Fruit fly (Drosophila melanogaster): Measurements from ENCODE around the gene EMC2B.
A peak's percentile ranks its signal among the peaks of the same experiment; 100 is the strongest.

EMC2B gene

dm6 chr3R:17020956-17021355 is 29.3 kb upstream of the EMC2B start, which contains the start of gene Adsl (continued):
- TF ChIP-seq TFAM (GFP tag; optimal IDR thresholded peaks at IDR 0.05) (no peak), CG13287 (GFP tag; IDR thresholded peaks at IDR 0.05; ENCODE audit: partially characterized antibody) (peak; percentile 60; the same call in 1 of the 2 replicates), CG14441 (GFP tag; IDR thresholded peaks at IDR 0.05) (no peak), BtbVII (GFP tag; optimal IDR thresholded peaks at IDR 0.05) (peak; percentile 76), tna (GFP tag; IDR thresholded peaks at IDR 0.05; ENCODE audit: partially characterized antibody) (no peak), amos (GFP tag; IDR thresholded peaks at IDR 0.05; ENCODE audit: partially characterized antibody) (no peak), NC2α (GFP tag; optimal IDR thresholded peaks at IDR 0.05) (no peak), CG10431 (GFP tag; optimal IDR thresholded peaks at IDR 0.05) (no peak), pan (optimal IDR thresholded peaks at IDR 0.05) (no peak), pan (GFP tag; optimal IDR thresholded peaks at IDR 0.05 in 1 of 2, IDR thresholded peaks at IDR 0.05 in 1 of 2) (peak in 1 of 2 experiments; percentile 65), slp2 (GFP tag; optimal IDR thresholded peaks at IDR 0.05) (peak; percentile 46), bowl (GFP tag; IDR thresholded peaks at IDR 0.05) (no peak), CG16863 (GFP tag; optimal IDR thresholded peaks at IDR 0.05) (no peak), NfI (GFP tag; optimal IDR thresholded peaks at IDR 0.05) (peak; percentile 83), CG2120 (GFP tag; optimal IDR thresholded peaks at IDR 0.05) (no peak), CG12071 (GFP tag; optimal IDR thresholded peaks at IDR 0.05) (peak; percentile 67), chinmo (GFP tag; IDR thresholded peaks at IDR 0.05; ENCODE audit: partially characterized antibody) (0 out of 4 replicates have a peak, but pooled peaks have one; percentile 38), disco-r (GFP tag; optimal IDR thresholded peaks at IDR 0.05) (no peak), cad (GFP tag; optimal IDR thresholded peaks at IDR 0.05) (no peak), CG8089 (GFP tag; optimal IDR thresholded peaks at IDR 0.05) (no peak), CG2712 (tag; optimal IDR thresholded peaks at IDR 0.05) (no peak), CG17829 (tag; optimal IDR thresholded peaks at IDR 0.05) (no peak), HmgZ (tag; optimal IDR thresholded peaks at IDR 0.05) (peak; percentile 37)

- TF ChIP-seq CG7357 (GFP tag; IDR thresholded peaks at IDR 0.05) = no peak
- TF ChIP-seq ato (GFP tag; IDR thresholded peaks at IDR 0.05; ENCODE audit: partially characterized antibody) = no peak
- peak; percentile 55 for TF ChIP-seq Ets65A (GFP tag)
- TF ChIP-seq unpg (GFP tag; optimal IDR thresholded peaks at IDR 0.05) = no peak
- no peak for TF ChIP-seq Dref (GFP tag; IDR thresholded peaks at IDR 0.05)
Measured at dm6 chr3R:17018902-17019527, 27.3 kb upstream of the EMC2B start.

dm6 chr3R:17016193-17016592 is 24.5 kb upstream of the EMC2B start:
- no peak for TF ChIP-seq Hand (GFP tag; optimal IDR thresholded peaks at IDR 0.05)
- peak; percentile 64 for TF ChIP-seq Blimp-1 (GFP tag; optimal IDR thresholded peaks at IDR 0.05)
- TF ChIP-seq onecut (GFP tag; IDR thresholded peaks at IDR 0.05) = peak; percentile 37
- TF ChIP-seq oc (tag; optimal IDR thresholded peaks at IDR 0.05) = peak; percentile 71
- TF ChIP-seq Vsx1 (GFP tag; optimal IDR thresholded peaks at IDR 0.05) = no peak
- no peak for TF ChIP-seq CG7271 (tag; optimal IDR thresholded peaks at IDR 0.05)
- TF ChIP-seq Bdp1 (GFP tag; optimal IDR thresholded peaks at IDR 0.05) = no peak
- TF ChIP-seq lmd (GFP tag; IDR thresholded peaks at IDR 0.05) = no peak
- TF ChIP-seq Hr51 (GFP tag; optimal IDR thresholded peaks at IDR 0.05) = no peak
- TF ChIP-seq mld (GFP tag; IDR thresholded peaks at IDR 0.05; ENCODE audit: partially characterized antibody) = no peak
- no peak for TF ChIP-seq zen (tag; optimal IDR thresholded peaks at IDR 0.05)
